Fruit fly (Drosophila melanogaster): Measurements from ENCODE around the gene Ir10a.

Ir10a gene

dm6 chrX:11326213-11326731 is 15.3 kb upstream of the Ir10a start (continued):
- TF ChIP-seq CG4617 (GFP tag; optimal IDR thresholded peaks at IDR 0.05; ENCODE audit: borderline replicate concordance), result peak; percentile 3
- TF ChIP-seq cad (GFP tag; optimal IDR thresholded peaks at IDR 0.05), result no peak
- peak; percentile 78 for TF ChIP-seq bcd (GFP tag; optimal IDR thresholded peaks at IDR 0.05)
- TF ChIP-seq dm (GFP tag; optimal IDR thresholded peaks at IDR 0.05), result no peak
- TF ChIP-seq CG10462 (GFP tag; optimal IDR thresholded peaks at IDR 0.05), result no peak
- peak; percentile 51 for TF ChIP-seq CG4820 (GFP tag; optimal IDR thresholded peaks at IDR 0.05)
- TF ChIP-seq grau (tag; optimal IDR thresholded peaks at IDR 0.05), result peak; percentile 78
- no peak for TF ChIP-seq Lhr (GFP tag; optimal IDR thresholded peaks at IDR 0.05)
- TF ChIP-seq CG1792 (GFP tag; optimal IDR thresholded peaks at IDR 0.05), result peak; percentile 28
- peak; percentile 61 for TF ChIP-seq pho (GFP tag; optimal IDR thresholded peaks at IDR 0.05)
- no peak for TF ChIP-seq CG9797 (GFP tag; optimal IDR thresholded peaks at IDR 0.05)
- TF ChIP-seq sqz (GFP tag; optimal IDR thresholded peaks at IDR 0.05), result peak; percentile 56
- peak; percentile 52 for TF ChIP-seq Dip3 (GFP tag; optimal IDR thresholded peaks at IDR 0.05)
- peak; percentile 20 for TF ChIP-seq disco-r (GFP tag; optimal IDR thresholded peaks at IDR 0.05)
- TF ChIP-seq CG17328 (GFP tag; IDR thresholded peaks at IDR 0.05), result peak; percentile 47
- TF ChIP-seq CG6765 (GFP tag; optimal IDR thresholded peaks at IDR 0.05), result peak; percentile 47
- TF ChIP-seq Hr39 (optimal IDR thresholded peaks at IDR 0.05), result no peak
- TF ChIP-seq Dp (GFP tag; optimal IDR thresholded peaks at IDR 0.05), result no peak
- peak; percentile 24; the same call in 1 of the 2 replicates for TF ChIP-seq wor (GFP tag; IDR thresholded peaks at IDR 0.05)
- peak; percentile 94 for TF ChIP-seq sens (GFP tag)
- peak; percentile 26 for TF ChIP-seq fd64A (GFP tag; optimal IDR thresholded peaks at IDR 0.05)
- TF ChIP-seq CG18619 (GFP tag; optimal IDR thresholded peaks at IDR 0.05), result peak; percentile 66
- peak; percentile 73 for TF ChIP-seq CG30403 (GFP tag; optimal IDR thresholded peaks at IDR 0.05)
- TF ChIP-seq CG8478 (optimal IDR thresholded peaks at IDR 0.05), result no peak
- no peak for TF ChIP-seq gt (GFP tag; IDR thresholded peaks at IDR 0.05)
- TF ChIP-seq pfk (GFP tag; optimal IDR thresholded peaks at IDR 0.05), result no peak
- peak; percentile 57 for TF ChIP-seq gcm (GFP tag; optimal IDR thresholded peaks at IDR 0.05)
- peak; percentile 77 for TF ChIP-seq otp (GFP tag; IDR thresholded peaks at IDR 0.05)
- TF ChIP-seq ftz-f1 (GFP tag; optimal IDR thresholded peaks at IDR 0.05), result peak; percentile 86
- TF ChIP-seq nerfin-2 (GFP tag; IDR thresholded peaks at IDR 0.05; ENCODE audit: partially characterized antibody), result no peak
- TF ChIP-seq nmo (GFP tag; optimal IDR thresholded peaks at IDR 0.05), result peak; percentile 77
- no peak for TF ChIP-seq YL-1 (GFP tag; optimal IDR thresholded peaks at IDR 0.05)
- TF ChIP-seq pnt (GFP tag; optimal IDR thresholded peaks at IDR 0.05), result peak; percentile 35
- TF ChIP-seq CG6813 (GFP tag; optimal IDR thresholded peaks at IDR 0.05), result peak; percentile 59
- no peak for TF ChIP-seq CG6272 (GFP tag; IDR thresholded peaks at IDR 0.05)
- TF ChIP-seq chinmo (GFP tag; IDR thresholded peaks at IDR 0.05; ENCODE audit: partially characterized antibody), result peak; percentile 93
- TF ChIP-seq Antp (GFP tag; optimal IDR thresholded peaks at IDR 0.05), result peak; percentile 41
- TF ChIP-seq trh (GFP tag; optimal IDR thresholded peaks at IDR 0.05), result peak; percentile 7
- TF ChIP-seq CG7372 (GFP tag; IDR thresholded peaks at IDR 0.05), result peak; percentile 46; the same call in 1 of the 2 replicates
- no peak for TF ChIP-seq Dfd (GFP tag; optimal IDR thresholded peaks at IDR 0.05)
- peak; percentile 8 for TF ChIP-seq emc (GFP tag; optimal IDR thresholded peaks at IDR 0.05)
- TF ChIP-seq CG4404 (GFP tag; IDR thresholded peaks at IDR 0.05), result no peak
- TF ChIP-seq unpg (GFP tag; optimal IDR thresholded peaks at IDR 0.05), result peak; percentile 76
- peak; percentile 30 for TF ChIP-seq CG12744 (GFP tag; optimal IDR thresholded peaks at IDR 0.05)
- TF ChIP-seq CG14050 (GFP tag; IDR thresholded peaks at IDR 0.05), result peak; percentile 40; the same call in 1 of the 3 replicates
- TF ChIP-seq CG3281 (GFP tag; optimal IDR thresholded peaks at IDR 0.05), result peak; percentile 65
- TF ChIP-seq B-H2 (GFP tag; optimal IDR thresholded peaks at IDR 0.05), result no peak
- peak; percentile 69 for TF ChIP-seq CG10979 (tag; optimal IDR thresholded peaks at IDR 0.05)
- TF ChIP-seq mld (GFP tag; IDR thresholded peaks at IDR 0.05; ENCODE audit: partially characterized antibody), result no peak
- peak; percentile 67 for TF ChIP-seq Dek (tag; optimal IDR thresholded peaks at IDR 0.05)
- TF ChIP-seq CG15269 (tag; optimal IDR thresholded peaks at IDR 0.05), result peak; percentile 80
- no peak for TF ChIP-seq jigr1 (GFP tag; IDR thresholded peaks at IDR 0.05)
